Fruit fly (Drosophila melanogaster) Kc167 (cell line): ENCODE measurements around the gene ScsbetaA.

ENCODE experiments used
- Myc ChIP-seq: fragments of >200 bp; optimal IDR thresholded peaks from 2 replicates; lab custom pipeline; 2017; ENCODE audit warnings: missing external identifiers
- Sin3A ChIP-seq: fragments of >200 bp; optimal IDR thresholded peaks from 2 replicates; lab custom pipeline; 2018; ENCODE audit warnings: missing external identifiers
- h ChIP-seq: fragments of >200 bp; optimal IDR thresholded peaks from 3 replicates; lab custom pipeline; 2018; ENCODE audit warnings: missing external identifiers
- psq ChIP-seq: fragments of >200 bp; optimal IDR thresholded peaks from 2 replicates; lab custom pipeline; 2017; ENCODE audit warnings: missing external identifiers

DNA sequence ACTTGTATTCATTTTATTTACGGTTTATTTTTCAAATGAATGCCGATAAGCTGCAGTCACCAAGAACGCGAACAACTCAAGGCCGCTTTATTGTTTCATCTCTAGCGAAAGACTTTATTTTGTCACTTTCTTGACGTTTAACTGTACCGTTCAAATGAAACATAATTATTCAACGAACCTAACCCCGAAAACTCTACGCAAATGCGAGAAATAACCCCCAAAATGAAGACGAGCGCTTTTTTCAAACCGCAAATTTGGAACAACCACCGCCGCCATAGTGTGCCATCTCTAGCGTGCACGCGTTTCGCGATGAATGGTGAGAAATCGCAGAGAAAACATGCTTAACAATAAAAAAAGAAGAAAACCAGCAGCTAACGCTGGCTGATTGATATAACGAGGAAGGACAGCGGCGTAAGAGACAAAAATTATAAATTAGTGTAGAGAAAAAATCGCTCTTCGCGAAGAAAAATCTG, 46.1 kb downstream of the ScsbetaA start, which contains the start of gene CG11970:
- TF ChIP-seq h (lab: Kevin White, UChicago) (no peak), Myc (no peak), psq (no peak), Sin3A (no peak)
